Fruit fly (Drosophila melanogaster) whole organism, pupa: ENCODE data around the gene CG15747.

Source experiments
- CG12605 ChIP-seq: fragments of 200-800 bp; sonication (Bioruptor generic); IDR thresholded peaks from 2 replicates; pipeline ENCODE4 v1.3.6; 2022; ENCODE audit warnings: missing biosample characterization, missing genetic modification characterization
- CG32121 ChIP-seq: fragments of 200-800 bp; sonication (Bioruptor generic); IDR thresholded peaks from 2 replicates; pipeline ENCODE4 v1.3.6; 2022; ENCODE audit warnings: missing biosample characterization, missing genetic modification characterization
- CG8159 ChIP-seq: fragments of 200-800 bp; sonication (Bioruptor generic); optimal IDR thresholded peaks from 3 replicates; lab custom pipeline; 2018; ENCODE audit warnings: missing biosample characterization, mild to moderate bottlenecking, missing genetic modification characterization, moderate library complexity
- fd96Ca ChIP-seq: fragments of 200-800 bp; sonication (Bioruptor generic); IDR thresholded peaks from 3 replicates; pipeline ENCODE4 v1.3.6; 2022; ENCODE audit warnings: missing biosample characterization, missing genetic modification characterization

dm6 chrX:13303527-13303655 lies 34.7 kb upstream of the CG15747 start, which contains the start of gene IP3K2:
- TF ChIP-seq CG8159 (tag; lab: Kevin White, UChicago) (no peak), fd96Ca (GFP tag; lab: Robert Waterston, UW) (no peak), CG32121 (GFP tag; lab: Robert Waterston, UW) (no peak), CG12605 (GFP tag; lab: Robert Waterston, UW) (no peak)
